Worm (Caenorhabditis elegans): ENCODE measurements around the gene far-3.

The far-3 gene

ce11 chrV:13046125-13047123 is 49.1 kb upstream of the far-3 start (continued):
- TF ChIP-seq pax-3 (tag; optimal IDR thresholded peaks at IDR 0.05) (peak; percentile 8), mdl-1 (tag; optimal IDR thresholded peaks at IDR 0.05) (no peak), ceh-82 (tag; optimal IDR thresholded peaks at IDR 0.05) (no peak), jun-1 (tag; optimal IDR thresholded peaks at IDR 0.05) (no peak), unc-62 (GFP tag; optimal IDR thresholded peaks at IDR 0.05) (no peak), isw-1 (GFP tag; IDR thresholded peaks at IDR 0.05) (no peak), nhr-90 (tag; optimal IDR thresholded peaks at IDR 0.05; ENCODE audit: poor library complexity) (no peak), lsy-2 (tag; optimal IDR thresholded peaks at IDR 0.05) (no peak), zip-4 (GFP tag; optimal IDR thresholded peaks at IDR 0.05) (no peak), swsn-7 (tag; optimal IDR thresholded peaks at IDR 0.05) (no peak), lir-3 (tag; optimal IDR thresholded peaks at IDR 0.05; ENCODE audit: poor library complexity) (no peak), mab-9 (GFP tag; IDR thresholded peaks at IDR 0.05) (no peak), ceh-8 (GFP tag; optimal IDR thresholded peaks at IDR 0.05) (no peak), fos-1 (tag; optimal IDR thresholded peaks at IDR 0.05) (no peak), nhr-28 (tag; optimal IDR thresholded peaks at IDR 0.05) (no peak)

DNA sequence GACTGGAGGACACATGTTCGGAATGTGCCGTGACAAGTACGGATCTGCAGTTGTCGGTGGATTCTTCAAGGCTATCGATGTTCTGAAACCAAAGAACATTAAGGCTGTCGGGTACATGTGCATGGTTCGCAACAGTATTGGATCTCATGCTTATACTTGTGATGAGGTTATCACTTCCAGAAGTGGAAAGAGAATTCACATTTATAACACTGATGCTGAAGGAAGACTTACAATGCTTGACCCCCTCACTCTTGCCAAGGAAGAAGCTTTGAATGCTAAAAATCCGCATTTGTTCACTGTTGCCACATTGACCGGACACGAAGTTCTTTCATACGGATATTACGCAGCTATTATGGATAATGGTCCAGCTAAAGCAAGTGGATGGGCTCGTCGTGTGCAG is 47.7 kb upstream of the far-3 start:
- TF ChIP-seq aha-1 (tag; optimal IDR thresholded peaks at IDR 0.05) (no peak), mef-2 (tag; optimal IDR thresholded peaks at IDR 0.05) (no peak), dpl-1 (GFP tag; optimal IDR thresholded peaks at IDR 0.05) (no peak), unc-130 (tag; optimal IDR thresholded peaks at IDR 0.05) (no peak), ceh-82 (tag; optimal IDR thresholded peaks at IDR 0.05) (no peak), unc-30 (tag; optimal IDR thresholded peaks at IDR 0.05) (no peak), egl-13 (tag; optimal IDR thresholded peaks at IDR 0.05) (no peak), snpc-4 (tag; optimal IDR thresholded peaks at IDR 0.05) (no peak), dsc-1 (tag; optimal IDR thresholded peaks at IDR 0.05) (no peak), unc-86 (tag; optimal IDR thresholded peaks at IDR 0.05) (no peak), tlp-1 (tag; optimal IDR thresholded peaks at IDR 0.05) (no peak), lin-13 (GFP tag; optimal IDR thresholded peaks at IDR 0.05) (no peak), irx-1 (tag; optimal IDR thresholded peaks at IDR 0.05) (no peak), ztf-4 (tag; optimal IDR thresholded peaks at IDR 0.05) (no peak), nhr-237 (tag; optimal IDR thresholded peaks at IDR 0.05) (no peak), lir-3 (tag; optimal IDR thresholded peaks at IDR 0.05; ENCODE audit: poor library complexity) (no peak), ceh-90 (tag; optimal IDR thresholded peaks at IDR 0.05) (no peak)

DNA sequence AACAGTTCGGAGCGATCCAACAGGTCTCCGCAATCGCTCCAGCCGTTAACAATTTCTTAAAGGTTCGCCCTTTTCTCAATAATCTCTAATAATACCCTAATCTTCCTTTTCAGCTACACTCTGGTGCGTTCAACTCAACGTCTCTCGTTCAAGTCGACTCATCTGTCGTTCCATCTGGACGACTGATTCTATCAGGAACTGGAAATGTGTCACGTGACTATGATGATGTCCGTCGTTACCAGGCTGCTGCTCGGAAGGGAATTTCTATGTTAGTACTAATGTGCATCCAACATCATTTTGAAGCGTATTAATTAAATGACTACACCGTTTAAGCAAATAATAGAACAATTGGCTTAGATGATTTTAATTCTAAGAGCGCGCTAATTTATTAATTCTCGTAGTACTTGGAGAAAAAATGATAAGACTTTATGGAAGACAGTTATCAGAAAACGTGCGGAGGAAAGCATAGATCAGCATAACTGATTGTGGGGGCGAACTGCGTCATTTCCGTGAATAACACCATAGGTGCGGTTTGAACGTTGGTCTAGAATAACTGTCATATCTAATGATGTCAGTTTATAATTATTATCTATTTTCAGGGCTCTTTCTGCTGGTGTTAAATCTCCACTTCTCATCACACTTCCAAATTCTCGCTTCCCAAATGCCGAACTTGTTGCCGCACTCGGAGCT is 46.7 kb upstream of the far-3 start:
- no peak for TF ChIP-seq unc-130 (tag; optimal IDR thresholded peaks at IDR 0.05)
- no peak for TF ChIP-seq ztf-4 (tag; optimal IDR thresholded peaks at IDR 0.05)
- TF ChIP-seq nhr-28 (tag; optimal IDR thresholded peaks at IDR 0.05) = no peak
- no peak for TF ChIP-seq snu-23 (GFP tag; optimal IDR thresholded peaks at IDR 0.05)
- TF ChIP-seq blmp-1 (tag; optimal IDR thresholded peaks at IDR 0.05) = no peak
- peak; percentile 62 for TF ChIP-seq elt-2 (tag; optimal IDR thresholded peaks at IDR 0.05)
- TF ChIP-seq F16B12.6 (tag; optimal IDR thresholded peaks at IDR 0.05) = no peak
- no peak for TF ChIP-seq ceh-90 (tag; optimal IDR thresholded peaks at IDR 0.05)
- no peak for TF ChIP-seq efl-1 (optimal IDR thresholded peaks at IDR 0.05)
- peak in 1 of 2 experiments; percentile 62 for TF ChIP-seq efl-1 (GFP tag; optimal IDR thresholded peaks at IDR 0.05 in 1 of 2)
- no peak for TF ChIP-seq hlh-17 (GFP tag; optimal IDR thresholded peaks at IDR 0.05; ENCODE audit: borderline replicate concordance)
- no peak for TF ChIP-seq nhr-12 (tag; optimal IDR thresholded peaks at IDR 0.05)
- TF ChIP-seq nhr-76 (tag; optimal IDR thresholded peaks at IDR 0.05) = no peak
- no peak for TF ChIP-seq zip-4 (GFP tag; optimal IDR thresholded peaks at IDR 0.05)
- TF ChIP-seq dpl-1 (GFP tag; optimal IDR thresholded peaks at IDR 0.05) = no peak
- TF ChIP-seq xbp-1 (tag; optimal IDR thresholded peaks at IDR 0.05) = no peak
- TF ChIP-seq jun-1 (tag; optimal IDR thresholded peaks at IDR 0.05) = peak; percentile 25
- no peak for TF ChIP-seq irx-1 (tag; optimal IDR thresholded peaks at IDR 0.05)
- TF ChIP-seq lin-35 (GFP tag; optimal IDR thresholded peaks at IDR 0.05) = peak in 1 of 2 experiments; percentile 9
- no peak for TF ChIP-seq swsn-7 (tag; optimal IDR thresholded peaks at IDR 0.05)
- no peak for TF ChIP-seq sptf-1 (tag; optimal IDR thresholded peaks at IDR 0.05)
- no peak for TF ChIP-seq unc-86 (tag; optimal IDR thresholded peaks at IDR 0.05)
- no peak for TF ChIP-seq efl-3 (GFP tag; optimal IDR thresholded peaks at IDR 0.05)
